Fruit fly (Drosophila melanogaster): ENCODE data around the gene Tbc1d15-17.

The Tbc1d15-17 gene

dm6 chr2L:161453-162175, 45.4 kb upstream of the Tbc1d15-17 start (continued):
- no peak for TF ChIP-seq CG6272 (GFP tag; IDR thresholded peaks at IDR 0.05)
- no peak for TF ChIP-seq tx (GFP tag; optimal IDR thresholded peaks at IDR 0.05)
- peak; percentile 63 for TF ChIP-seq CG13894 (tag; optimal IDR thresholded peaks at IDR 0.05)
- no peak for TF ChIP-seq Hand (GFP tag; optimal IDR thresholded peaks at IDR 0.05)
- peak; percentile 64 for TF ChIP-seq CG18599 (GFP tag; optimal IDR thresholded peaks at IDR 0.05)
- TF ChIP-seq Kr (GFP tag; optimal IDR thresholded peaks at IDR 0.05) = no peak
- TF ChIP-seq CG8388 (GFP tag; optimal IDR thresholded peaks at IDR 0.05) = no peak
- TF ChIP-seq ems (GFP tag; optimal IDR thresholded peaks at IDR 0.05) = no peak
- TF ChIP-seq nmo (GFP tag; optimal IDR thresholded peaks at IDR 0.05) = no peak
- no peak for TF ChIP-seq B-H1 (GFP tag; IDR thresholded peaks at IDR 0.05)
- no peak for TF ChIP-seq Dp (GFP tag; optimal IDR thresholded peaks at IDR 0.05)
- TF ChIP-seq CG11085 (GFP tag; IDR thresholded peaks at IDR 0.05) = no peak
- no peak for TF ChIP-seq CG17186 (GFP tag; optimal IDR thresholded peaks at IDR 0.05)
- no peak for TF ChIP-seq maf-S (GFP tag; optimal IDR thresholded peaks at IDR 0.05)
- TF ChIP-seq Rx (GFP tag; IDR thresholded peaks at IDR 0.05) = no peak
- TF ChIP-seq ssp (GFP tag; IDR thresholded peaks at IDR 0.05) = no peak
- no peak for TF ChIP-seq pb (GFP tag; optimal IDR thresholded peaks at IDR 0.05)
- TF ChIP-seq CG17802 (tag; optimal IDR thresholded peaks at IDR 0.05) = no peak
- no peak for TF ChIP-seq sob (GFP tag; IDR thresholded peaks at IDR 0.05)
- TF ChIP-seq sens (GFP tag) = peak; percentile 84
- no peak for TF ChIP-seq CG11456 (GFP tag; IDR thresholded peaks at IDR 0.05)
- no peak for TF ChIP-seq CG9727 (GFP tag; optimal IDR thresholded peaks at IDR 0.05)
- no peak for TF ChIP-seq Blimp-1 (GFP tag; optimal IDR thresholded peaks at IDR 0.05)
- TF ChIP-seq E2f2 (GFP tag; IDR thresholded peaks at IDR 0.05) = no peak
- peak; percentile 12 for TF ChIP-seq eyg (GFP tag; optimal IDR thresholded peaks at IDR 0.05)
- TF ChIP-seq CG10267 (tag; optimal IDR thresholded peaks at IDR 0.05) = peak; percentile 22
- no peak for TF ChIP-seq CG4820 (GFP tag; optimal IDR thresholded peaks at IDR 0.05)
- TF ChIP-seq Doc2 (GFP tag; IDR thresholded peaks at IDR 0.05) = no peak
- TF ChIP-seq CG4404 (GFP tag; IDR thresholded peaks at IDR 0.05) = no peak
- no peak for TF ChIP-seq pnt (GFP tag; optimal IDR thresholded peaks at IDR 0.05)
- TF ChIP-seq Atf3 (GFP tag; optimal IDR thresholded peaks at IDR 0.05) = no peak
- no peak for TF ChIP-seq Ets65A (GFP tag)
- no peak for TF ChIP-seq gem (tag; optimal IDR thresholded peaks at IDR 0.05)
- TF ChIP-seq lab (GFP tag; optimal IDR thresholded peaks at IDR 0.05) = peak; percentile 71
- TF ChIP-seq C15 (GFP tag; IDR thresholded peaks at IDR 0.05) = no peak
- TF ChIP-seq Xbp1 (GFP tag; optimal IDR thresholded peaks at IDR 0.05) = peak; percentile 36
- TF ChIP-seq B-H2 (GFP tag; optimal IDR thresholded peaks at IDR 0.05) = peak; percentile 89
- TF ChIP-seq da (GFP tag; optimal IDR thresholded peaks at IDR 0.05) = no peak
- no peak for TF ChIP-seq gt (GFP tag; IDR thresholded peaks at IDR 0.05)
- TF ChIP-seq tup (GFP tag; optimal IDR thresholded peaks at IDR 0.05) = no peak
- no peak for TF ChIP-seq Asciz (GFP tag; optimal IDR thresholded peaks at IDR 0.05)
- TF ChIP-seq CG7556 (GFP tag; optimal IDR thresholded peaks at IDR 0.05) = no peak
- TF ChIP-seq phol (tag; optimal IDR thresholded peaks at IDR 0.05) = no peak
- TF ChIP-seq fd64A (GFP tag; optimal IDR thresholded peaks at IDR 0.05) = peak; percentile 39
- no peak for TF ChIP-seq rib (GFP tag; IDR thresholded peaks at IDR 0.05)
- peak; percentile 55 for TF ChIP-seq CG6854 (GFP tag; optimal IDR thresholded peaks at IDR 0.05)
- no peak for TF ChIP-seq zfh2 (GFP tag; optimal IDR thresholded peaks at IDR 0.05)
- no peak for TF ChIP-seq CG12236 (GFP tag; optimal IDR thresholded peaks at IDR 0.05)
- TF ChIP-seq CG7928 (GFP tag; optimal IDR thresholded peaks at IDR 0.05) = peak; percentile 16
- TF ChIP-seq mirr (GFP tag; optimal IDR thresholded peaks at IDR 0.05) = peak; percentile 95
- TF ChIP-seq CG16863 (GFP tag; optimal IDR thresholded peaks at IDR 0.05) = no peak
